Fruit fly (Drosophila melanogaster) whole organism, wandering third instar larva: ENCODE results near the gene CG32425.

ENCODE experiments used
- Abd-B ChIP-seq: fragments of >200 bp; optimal IDR thresholded peaks from 2 replicates; lab custom pipeline; 2017; ENCODE audit warnings: missing biosample characterization, missing genetic modification characterization
- CG32264 ChIP-seq: fragments of 200-800 bp; sonication (Bioruptor generic); optimal IDR thresholded peaks from 2 replicates; lab custom pipeline; 2016; ENCODE audit warnings: missing biosample characterization, missing genetic modification characterization
- CG9705 ChIP-seq: fragments of 200-800 bp; sonication (Bioruptor generic); optimal IDR thresholded peaks from 2 replicates; lab custom pipeline; 2018; ENCODE audit warnings: missing biosample characterization, mild to moderate bottlenecking, missing genetic modification characterization
- CrebA ChIP-seq: fragments of 200-800 bp; sonication (Bioruptor generic); optimal IDR thresholded peaks from 2 replicates; lab custom pipeline; 2016; ENCODE audit warnings: missing biosample characterization, mild to moderate bottlenecking, missing genetic modification characterization, borderline replicate concordance
- Dfd ChIP-seq: fragments of >200 bp; optimal IDR thresholded peaks from 2 replicates; lab custom pipeline; 2017; ENCODE audit warnings: missing biosample characterization, missing genetic modification characterization
- Dif ChIP-seq: fragments of 200-275, 200-300 bp; sonication (Bioruptor generic); optimal IDR thresholded peaks from 2 replicates; lab custom pipeline; 2018; ENCODE audit warnings: missing biosample characterization, missing genetic modification characterization; ENCODE audit not compliant: partially characterized antibody
- GATAd ChIP-seq: sonication (Bioruptor generic); optimal IDR thresholded peaks from 2 replicates; lab custom pipeline; 2016; ENCODE audit warnings: missing biosample characterization, missing genetic modification characterization
- HLH106 ChIP-seq: fragments of 200-800 bp; optimal IDR thresholded peaks from 3 replicates; lab custom pipeline; 2019; ENCODE audit warnings: missing biosample characterization, mild to moderate bottlenecking, missing genetic modification characterization, moderate library complexity
- Hnf4 ChIP-seq: fragments of 200-800 bp; sonication (Bioruptor generic); optimal IDR thresholded peaks from 2 replicates; lab custom pipeline; 2016; ENCODE audit warnings: missing biosample characterization, mild to moderate bottlenecking, missing genetic modification characterization
- Hr78 ChIP-seq: fragments of >200 bp; optimal IDR thresholded peaks from 2 replicates; lab custom pipeline; 2017; ENCODE audit warnings: missing biosample characterization, missing genetic modification characterization
- Hr83 ChIP-seq: fragments of 200-300 bp; sonication (Bioruptor generic); optimal IDR thresholded peaks from 2 replicates; lab custom pipeline; 2016; ENCODE audit warnings: missing biosample characterization, mild to moderate bottlenecking, missing genetic modification characterization, moderate library complexity; ENCODE audit not compliant: poor library complexity, severe bottlenecking
- Jra ChIP-seq: sonication (Bioruptor generic); optimal IDR thresholded peaks from 2 replicates; lab custom pipeline; 2016; ENCODE audit warnings: missing biosample characterization, missing genetic modification characterization
- Mio ChIP-seq: sonication (Bioruptor generic); optimal IDR thresholded peaks from 2 replicates; lab custom pipeline; 2016; ENCODE audit warnings: missing biosample characterization, missing genetic modification characterization
- Myc ChIP-seq: fragments of >200 bp; optimal IDR thresholded peaks from 2 replicates; lab custom pipeline; 2017
- N ChIP-seq: fragments of >200 bp; optimal IDR thresholded peaks from 2 replicates; lab custom pipeline; 2018; ENCODE audit warnings: missing biosample characterization, missing external identifiers, missing genetic modification characterization
- OdsH ChIP-seq: fragments of 200-800 bp; sonication (Bioruptor generic); optimal IDR thresholded peaks from 2 replicates; lab custom pipeline; 2016; ENCODE audit warnings: missing biosample characterization, mild to moderate bottlenecking, missing genetic modification characterization
- Rel ChIP-seq, 2 experiments: fragments of 200-800 bp; sonication (Bioruptor generic) in 1 of 2; optimal IDR thresholded peaks; 2 replicates in 1 of 2; 3 replicates in 1 of 2; lab custom pipeline; 2016 to 2019; ENCODE audit warnings: mild to moderate bottlenecking in 2 of 2, missing biosample characterization in 2 of 2, missing genetic modification characterization in 2 of 2, moderate library complexity in 1 of 2
- Sp1 ChIP-seq: fragments of 200-800 bp; sonication (Bioruptor generic); optimal IDR thresholded peaks from 3 replicates; lab custom pipeline; 2019; ENCODE audit warnings: missing biosample characterization, mild to moderate bottlenecking, missing genetic modification characterization, moderate library complexity
- Vsx2 ChIP-seq: fragments of 200-300, 225-300 bp; sonication (Bioruptor generic); optimal IDR thresholded peaks from 2 replicates; lab custom pipeline; 2018; ENCODE audit warnings: missing biosample characterization, missing genetic modification characterization; ENCODE audit not compliant: partially characterized antibody
- br ChIP-seq: fragments of 200-800 bp; sonication (Bioruptor generic); optimal IDR thresholded peaks from 2 replicates; lab custom pipeline; 2016; ENCODE audit warnings: missing biosample characterization, missing genetic modification characterization
- brk ChIP-seq: fragments of 200-800 bp; sonication (Bioruptor generic); optimal IDR thresholded peaks from 2 replicates; lab custom pipeline; 2016; ENCODE audit warnings: missing biosample characterization, mild to moderate bottlenecking, missing genetic modification characterization
- dl ChIP-seq, 2 experiments: fragments of 175-275, 200-275 bp in 1 of 2; fragments of 200-275 bp in 1 of 2; sonication (Bioruptor generic); optimal IDR thresholded peaks; lab custom pipeline; 2018; ENCODE audit warnings: mild to moderate bottlenecking in 2 of 2, missing biosample characterization in 2 of 2, missing genetic modification characterization in 2 of 2, moderate library complexity in 2 of 2; ENCODE audit not compliant: partially characterized antibody in 2 of 2, insufficient read depth in 1 of 2
- dmrt93B ChIP-seq: fragments of 200-800 bp; sonication (Bioruptor generic); optimal IDR thresholded peaks from 2 replicates; lab custom pipeline; 2018; ENCODE audit warnings: missing biosample characterization, mild to moderate bottlenecking, missing genetic modification characterization
- dsf ChIP-seq: sonication (Bioruptor generic); optimal IDR thresholded peaks from 2 replicates; lab custom pipeline; 2016; ENCODE audit warnings: missing biosample characterization, missing genetic modification characterization, borderline replicate concordance
- ey ChIP-seq: fragments of 200-800 bp; sonication (Bioruptor generic); optimal IDR thresholded peaks from 2 replicates; lab custom pipeline; 2016; ENCODE audit warnings: missing biosample characterization, missing genetic modification characterization
- foxo ChIP-seq, 2 experiments: fragments of 200-800 bp; sonication (Bioruptor generic); optimal IDR thresholded peaks; 2 replicates in 1 of 2; 3 replicates in 1 of 2; lab custom pipeline; 2016 to 2017; ENCODE audit warnings: missing biosample characterization in 2 of 2, missing genetic modification characterization in 2 of 2
- fru ChIP-seq: fragments of 200-800 bp; sonication (Bioruptor generic); optimal IDR thresholded peaks from 3 replicates; lab custom pipeline; 2016; ENCODE audit warnings: missing biosample characterization, mild to moderate bottlenecking, missing genetic modification characterization
- h ChIP-seq: fragments of 200-800 bp; sonication (Bioruptor generic); optimal IDR thresholded peaks from 3 replicates; lab custom pipeline; 2016; ENCODE audit warnings: missing biosample characterization, mild to moderate bottlenecking, missing genetic modification characterization
- jim ChIP-seq: fragments of 175-275, 200-325 bp; sonication (Bioruptor generic); optimal IDR thresholded peaks from 2 replicates; lab custom pipeline; 2016; ENCODE audit warnings: missing biosample characterization, mild to moderate bottlenecking, missing genetic modification characterization
- lola ChIP-seq: fragments of >200 bp; optimal IDR thresholded peaks from 2 replicates; lab custom pipeline; 2017; ENCODE audit warnings: missing biosample characterization, missing genetic modification characterization
- pan ChIP-seq: fragments of >200 bp; optimal IDR thresholded peaks from 2 replicates; lab custom pipeline; 2017
- psq ChIP-seq: fragments of 200-800 bp; sonication (Bioruptor generic); optimal IDR thresholded peaks from 3 replicates; lab custom pipeline; 2017; ENCODE audit warnings: missing biosample characterization, mild to moderate bottlenecking, missing genetic modification characterization, moderate library complexity
- rgr ChIP-seq: fragments of 200-800 bp; sonication (Bioruptor generic); optimal IDR thresholded peaks from 3 replicates; lab custom pipeline; 2016; ENCODE audit warnings: missing biosample characterization, mild to moderate bottlenecking, missing genetic modification characterization
- sage ChIP-seq: fragments of 200-800 bp; sonication (Bioruptor generic); optimal IDR thresholded peaks from 2 replicates; lab custom pipeline; 2016; ENCODE audit warnings: missing biosample characterization, mild to moderate bottlenecking, missing genetic modification characterization
- sv ChIP-seq: fragments of 200-800 bp; sonication (Bioruptor generic); optimal IDR thresholded peaks from 3 replicates; lab custom pipeline; 2016; ENCODE audit warnings: missing biosample characterization, missing genetic modification characterization
- tai ChIP-seq: sonication (Bioruptor generic); optimal IDR thresholded peaks from 2 replicates; lab custom pipeline; 2016; ENCODE audit warnings: missing biosample characterization, missing genetic modification characterization
- usp ChIP-seq: fragments of >200 bp; optimal IDR thresholded peaks from 2 replicates; lab custom pipeline; 2017; ENCODE audit warnings: missing biosample characterization, missing genetic modification characterization
- woc ChIP-seq: sonication (Bioruptor generic); optimal IDR thresholded peaks from 2 replicates; lab custom pipeline; 2016; ENCODE audit warnings: missing biosample characterization, mild to moderate bottlenecking, missing genetic modification characterization

CG32425 gene

dm6 chr3L:20452813-20453682 is 44.1 kb upstream of the CG32425 start, which contains the start of gene CG5199:
TSS of gene CG5199 (minus strand) at chr3L:20452864.
- TF ChIP-seq h (GFP tag; lab: Kevin White, UChicago) (peak; percentile 50), usp (GFP tag; lab: Kevin White, UChicago) (no peak), sv (GFP tag; lab: Kevin White, UChicago) (no peak), dl (GFP tag; optimal IDR thresholded peaks at IDR 0.05; lab: Kevin White, UChicago; ENCODE audit: insufficient read depth in 1 of 2, partially characterized antibody in 2 of 2) (no peak), dsf (GFP tag; lab: Kevin White, UChicago) (no peak), Dif (no peak), Dfd (GFP tag; lab: Kevin White, UChicago) (no peak), sage (GFP tag; lab: Kevin White, UChicago) (peak; percentile 7), pan (lab: Kevin White, UChicago) (no peak), CG9705 (peak; percentile 4), Mio (GFP tag; lab: Kevin White, UChicago) (no peak), psq (GFP tag; lab: Kevin White, UChicago) (peak; percentile 64), ey (peak; percentile 11), Hr78 (no peak), Vsx2 (GFP tag; lab: Kevin White, UChicago) (no peak), CrebA (GFP tag; lab: Kevin White, UChicago) (no peak), Abd-B (GFP tag; lab: Kevin White, UChicago) (no peak), Sp1 (peak; percentile 59), brk (GFP tag; lab: Kevin White, UChicago) (peak; percentile 41), Myc (lab: Kevin White, UChicago) (peak; percentile 26), Jra (no peak), CG32264 (GFP tag; lab: Kevin White, UChicago) (no peak), dmrt93B (GFP tag; lab: Kevin White, UChicago) (peak; percentile 41), lola (GFP tag; lab: Kevin White, UChicago) (no peak), HLH106 (tag; lab: Kevin White, UChicago) (peak; percentile 80), jim (GFP tag; lab: Kevin White, UChicago) (no peak), Hnf4 (GFP tag; lab: Kevin White, UChicago) (peak; percentile 13), N (GFP tag; lab: Kevin White, UChicago) (no peak), OdsH (GFP tag; lab: Kevin White, UChicago) (peak; percentile 30), tai (GFP tag; lab: Kevin White, UChicago) (no peak), br (GFP tag; lab: Kevin White, UChicago) (no peak), Rel (GFP tag; optimal IDR thresholded peaks at IDR 0.05; lab: Kevin White, UChicago) (no peak), Rel (tag; optimal IDR thresholded peaks at IDR 0.05; lab: Kevin White, UChicago) (no peak), woc (GFP tag; lab: Kevin White, UChicago) (no peak), fru (GFP tag; lab: Kevin White, UChicago) (peak; percentile 23), rgr (GFP tag; lab: Kevin White, UChicago) (peak; percentile 44), GATAd (GFP tag; lab: Kevin White, UChicago) (no peak), Hr83 (GFP tag; lab: Kevin White, UChicago) (peak; percentile 44), foxo (GFP tag; optimal IDR thresholded peaks at IDR 0.05; lab: Kevin White, UChicago) (peak in 1 of 2 experiments; percentile 74)
- TF ChIP-seq, all 38 proteins: peak for 16

DNA sequence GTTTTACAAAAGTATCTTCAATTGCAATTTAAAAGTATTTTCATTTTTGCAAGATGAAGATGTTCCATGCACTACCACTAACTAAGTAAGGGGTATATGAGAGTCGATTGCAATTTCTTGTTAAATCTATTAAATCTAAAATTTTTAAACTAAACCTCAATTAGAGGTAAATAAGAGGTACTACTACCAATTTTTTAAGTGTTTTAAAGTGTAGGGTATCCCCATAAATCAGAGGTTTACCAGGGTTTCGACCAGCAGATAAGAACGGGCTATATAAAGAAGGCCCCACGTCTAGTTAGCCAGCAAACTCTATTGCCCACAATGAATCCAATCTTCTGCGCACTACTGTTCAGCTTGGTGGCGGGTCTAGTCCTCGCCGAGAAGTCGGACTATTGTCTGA is 36.7 kb upstream of the CG32425 start, which contains the start of gene mag:
TSS of gene mag (plus strand) at position 301 of the 400 bp plus-strand sequence.
- TF ChIP-seq Sp1: no peak
- no peak for TF ChIP-seq usp (GFP tag; lab: Kevin White, UChicago)
- no peak for TF ChIP-seq lola (GFP tag; lab: Kevin White, UChicago)
- no peak for TF ChIP-seq jim (GFP tag; lab: Kevin White, UChicago)
- TF ChIP-seq tai (GFP tag; lab: Kevin White, UChicago): no peak
- TF ChIP-seq Vsx2 (GFP tag; lab: Kevin White, UChicago): no peak
- no peak for TF ChIP-seq OdsH (GFP tag; lab: Kevin White, UChicago)
- no peak for TF ChIP-seq Hnf4 (GFP tag; lab: Kevin White, UChicago)
- TF ChIP-seq sv (GFP tag; lab: Kevin White, UChicago): no peak
- no peak for TF ChIP-seq GATAd (GFP tag; lab: Kevin White, UChicago)
- TF ChIP-seq dsf (GFP tag; lab: Kevin White, UChicago): no peak
- TF ChIP-seq psq (GFP tag; lab: Kevin White, UChicago): no peak
- TF ChIP-seq dl (GFP tag; optimal IDR thresholded peaks at IDR 0.05; lab: Kevin White, UChicago; ENCODE audit: insufficient read depth in 1 of 2, partially characterized antibody in 2 of 2): no peak
- TF ChIP-seq Rel (GFP tag; optimal IDR thresholded peaks at IDR 0.05; lab: Kevin White, UChicago): no peak
- TF ChIP-seq Rel (tag; optimal IDR thresholded peaks at IDR 0.05; lab: Kevin White, UChicago): no peak
- TF ChIP-seq Hr78: no peak
- no peak for TF ChIP-seq ey
- no peak for TF ChIP-seq CrebA (GFP tag; lab: Kevin White, UChicago)
- TF ChIP-seq Abd-B (GFP tag; lab: Kevin White, UChicago): no peak
- TF ChIP-seq, all 38 proteins: peak for 0
